Fruit fly (Drosophila melanogaster) S2 (cell line): ENCODE data around the gene Sf3b1.
A peak's percentile ranks its signal among the peaks of the same experiment; 100 is the strongest.

Experiments used
- CG8478 ChIP-seq: fragments of >200 bp; optimal IDR thresholded peaks from 2 replicates; lab custom pipeline; 2018
- CTCF ChIP-seq, 2 experiments: fragments of >200 bp; optimal IDR thresholded peaks; 2 replicates each; lab custom pipeline; 2018

The Sf3b1 gene

DNA sequence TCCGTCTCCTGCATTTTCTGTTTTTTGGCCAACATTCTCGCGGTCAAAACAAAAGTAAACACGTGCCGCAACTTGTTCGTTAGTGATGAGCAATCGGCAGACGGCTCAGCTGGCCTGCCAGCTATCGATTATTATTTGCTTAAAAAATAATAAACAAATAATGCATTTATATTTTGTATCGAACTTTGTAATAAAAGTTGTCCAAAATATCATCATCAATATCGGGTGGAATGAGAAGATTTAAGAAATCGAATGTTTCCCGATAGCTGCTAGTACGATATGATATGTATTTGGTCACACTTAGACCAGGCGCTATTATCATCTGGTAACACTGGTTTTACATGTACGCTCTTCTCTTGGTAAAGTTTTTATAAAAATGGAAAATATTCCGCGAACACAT lies at the start of gene Sf3b1, which contains the start of gene Nle:
Gene Sf3b1, plus strand, starts transcription at position 311 of the 400 bp plus-strand sequence.
Gene Nle, minus strand, starts transcription at position 92 of the 400 bp plus-strand sequence.
- TF ChIP-seq CTCF (optimal IDR thresholded peaks at IDR 0.05; lab: Kevin White, UChicago) (peak in 1 of 2 experiments; percentile 4), CG8478 (lab: Kevin White, UChicago) (no peak)

- no peak for TF ChIP-seq CG8478 (lab: Kevin White, UChicago)
Observed at dm6 chr2L:518620-518913, 49.6 kb upstream of the Sf3b1 start.

DNA sequence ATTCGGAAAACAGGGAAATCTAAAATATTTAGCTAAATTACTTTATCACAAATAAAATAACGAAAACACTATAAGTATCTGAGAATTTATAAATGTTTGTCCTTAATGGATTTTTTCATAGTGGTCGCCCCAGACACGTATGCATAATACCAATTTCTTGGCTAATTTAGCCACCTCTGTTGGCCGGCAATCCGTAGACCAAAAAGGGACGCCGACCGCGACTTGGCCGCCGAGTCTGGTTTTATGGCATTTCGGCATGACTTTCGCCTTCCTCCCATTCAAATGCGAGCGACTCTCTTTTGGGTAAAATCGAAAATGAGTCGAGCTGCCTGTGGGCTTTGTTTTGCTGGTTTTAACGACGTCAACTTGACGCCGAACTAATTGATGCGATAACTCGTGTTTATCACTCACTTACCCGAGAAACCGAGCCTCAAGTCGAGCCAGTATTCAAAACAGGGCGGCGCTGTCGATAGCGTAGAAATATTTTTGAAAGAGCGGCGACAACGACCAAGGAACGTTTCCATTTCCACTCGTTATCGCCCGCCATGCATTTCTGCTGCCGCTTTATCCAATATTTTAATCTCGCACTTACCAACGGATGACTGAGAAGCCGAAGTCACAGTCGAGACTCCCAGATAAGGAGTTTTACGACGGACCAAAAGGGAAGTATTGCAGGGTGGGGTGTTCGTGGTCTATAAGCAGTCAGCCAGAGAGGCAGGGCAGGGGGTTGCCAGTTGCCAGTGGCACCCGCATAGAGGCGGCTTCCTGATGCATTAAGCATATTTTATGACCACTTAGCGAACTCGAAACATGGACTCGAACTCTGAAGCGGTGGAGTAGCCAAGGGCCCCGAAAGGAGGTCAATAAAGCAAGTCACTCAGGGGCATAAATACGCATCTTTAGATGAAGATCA lies 48.9 kb upstream of the Sf3b1 start:
- no peak for TF ChIP-seq CTCF (optimal IDR thresholded peaks at IDR 0.05; lab: Kevin White, UChicago)
- TF ChIP-seq CG8478 (lab: Kevin White, UChicago), result no peak

DNA sequence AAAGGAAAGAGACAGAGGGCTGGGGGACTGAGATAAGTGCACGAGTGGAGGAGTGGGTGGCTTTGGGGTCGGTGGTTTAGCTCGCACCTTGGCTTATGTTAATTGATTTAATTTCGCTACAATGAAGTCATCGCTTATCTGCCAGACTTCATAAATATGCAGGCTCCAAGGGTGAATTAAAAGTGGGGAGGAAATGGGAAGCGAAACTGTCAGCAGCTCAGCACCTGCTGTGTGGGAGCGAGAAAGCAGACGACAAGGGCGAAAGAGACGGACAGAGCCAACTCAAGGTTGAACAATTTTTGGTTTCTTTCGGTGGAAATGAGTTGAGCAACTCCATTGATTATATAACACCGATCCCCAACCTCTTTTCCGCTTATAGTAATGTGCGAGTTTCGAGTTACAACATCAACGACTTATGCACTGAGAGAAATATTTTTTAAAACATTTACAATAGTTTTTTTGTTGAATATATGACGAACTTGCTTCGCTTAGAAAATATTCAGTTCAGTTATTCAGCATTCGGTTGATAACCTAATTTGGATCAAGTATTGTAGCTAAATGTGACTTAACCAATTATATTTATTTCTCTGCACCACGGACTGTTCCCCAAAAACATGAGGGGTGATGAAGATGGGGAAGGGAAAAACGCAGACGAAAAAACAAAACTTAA lies 47.7 kb upstream of the Sf3b1 start:
- TF ChIP-seq CTCF (optimal IDR thresholded peaks at IDR 0.05; lab: Kevin White, UChicago) (no peak), CG8478 (lab: Kevin White, UChicago) (no peak)

- no peak for TF ChIP-seq CG8478 (lab: Kevin White, UChicago)
- no peak for TF ChIP-seq CTCF (optimal IDR thresholded peaks at IDR 0.05; lab: Kevin White, UChicago)
Observed at dm6 chr2L:521001-521827, 46.9 kb upstream of the Sf3b1 start.

dm6 chr2L:521940-522632 lies 46.1 kb upstream of the Sf3b1 start:
- TF ChIP-seq CTCF (optimal IDR thresholded peaks at IDR 0.05; lab: Kevin White, UChicago) (no peak), CG8478 (lab: Kevin White, UChicago) (no peak)

DNA sequence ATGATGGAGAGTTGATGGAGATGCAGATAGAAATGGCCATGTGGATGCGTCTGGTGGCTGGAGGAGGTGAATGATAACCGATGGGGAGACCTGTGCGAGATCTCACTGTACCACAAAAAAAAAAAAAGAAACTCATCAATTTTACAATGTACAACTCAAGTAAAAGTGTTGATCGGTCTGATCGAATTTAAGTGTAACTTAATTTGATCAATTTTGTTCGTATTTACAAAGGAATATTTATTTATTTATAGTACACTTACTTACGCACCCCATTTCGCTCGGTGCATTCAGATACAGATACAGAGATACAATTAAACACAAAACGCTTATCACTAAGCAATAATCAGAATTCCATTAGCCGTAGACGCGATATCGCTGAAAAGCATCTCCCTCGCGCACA lies 45.4 kb upstream of the Sf3b1 start:
- TF ChIP-seq CTCF (optimal IDR thresholded peaks at IDR 0.05; lab: Kevin White, UChicago) (no peak), CG8478 (lab: Kevin White, UChicago) (no peak)

- TF ChIP-seq CG8478 (lab: Kevin White, UChicago) (no peak), CTCF (optimal IDR thresholded peaks at IDR 0.05; lab: Kevin White, UChicago) (no peak)
Observed at dm6 chr2L:523165-523835, 44.8 kb upstream of the Sf3b1 start.

DNA sequence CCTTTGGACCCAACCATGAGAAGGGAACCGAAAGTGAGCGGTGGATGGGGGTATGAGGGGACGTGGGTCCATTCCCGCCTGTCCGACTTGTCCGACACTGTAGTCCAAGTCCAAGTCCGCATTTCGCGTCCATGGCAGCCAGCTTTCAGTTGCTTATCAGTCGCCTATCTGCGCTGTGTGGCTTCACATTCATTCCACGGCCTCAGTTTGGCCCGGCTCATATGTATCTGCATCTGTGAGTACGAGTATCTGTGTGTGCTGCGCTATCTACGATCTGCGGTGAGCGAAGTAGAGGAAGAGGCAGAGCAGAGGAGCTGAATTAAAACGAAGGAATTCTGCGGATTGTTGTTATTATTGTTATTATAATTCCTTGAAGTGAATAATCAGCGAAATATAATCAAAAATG lies 43.6 kb upstream of the Sf3b1 start:
- TF ChIP-seq CG8478 (lab: Kevin White, UChicago) (no peak), CTCF (optimal IDR thresholded peaks at IDR 0.05; lab: Kevin White, UChicago) (no peak)

- no peak for TF ChIP-seq CG8478 (lab: Kevin White, UChicago)
- no peak for TF ChIP-seq CTCF (optimal IDR thresholded peaks at IDR 0.05; lab: Kevin White, UChicago)
Observed at dm6 chr2L:525547-526180, 42.5 kb upstream of the Sf3b1 start.

dm6 chr2L:526192-526923 lies 41.8 kb upstream of the Sf3b1 start:
- TF ChIP-seq CG8478 (lab: Kevin White, UChicago) (no peak), CTCF (optimal IDR thresholded peaks at IDR 0.05; lab: Kevin White, UChicago) (no peak)

dm6 chr2L:526924-527307 lies 41.2 kb upstream of the Sf3b1 start:
- TF ChIP-seq CG8478 (lab: Kevin White, UChicago), result no peak
- TF ChIP-seq CTCF (optimal IDR thresholded peaks at IDR 0.05; lab: Kevin White, UChicago), result no peak

DNA sequence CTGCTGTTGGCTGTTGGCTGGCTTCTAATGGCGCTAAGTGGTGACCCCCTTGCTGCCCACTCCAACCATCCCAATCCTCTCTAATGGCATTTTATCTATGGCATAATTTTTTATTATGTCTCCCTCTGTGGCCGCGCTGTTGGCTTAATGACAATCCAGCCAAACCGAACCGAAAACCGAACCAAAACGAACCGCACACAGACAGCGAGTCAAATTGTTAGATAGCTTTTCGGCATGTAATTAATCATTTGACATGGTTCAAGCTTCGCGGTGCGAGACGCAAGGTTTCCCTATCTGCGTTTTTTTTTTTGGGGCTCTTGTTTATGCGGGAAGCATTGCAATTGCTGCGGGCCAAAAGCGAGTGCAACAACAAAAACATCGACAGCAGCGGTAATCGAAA lies 40.5 kb upstream of the Sf3b1 start:
- TF ChIP-seq CG8478 (lab: Kevin White, UChicago) (no peak), CTCF (optimal IDR thresholded peaks at IDR 0.05; lab: Kevin White, UChicago) (no peak)
